Worm (Caenorhabditis elegans): Measurements from ENCODE around the gene Y113G7B.28.

- TF ChIP-seq nhr-11 (tag; optimal IDR thresholded peaks at IDR 0.05) (no peak), Y5F2A.4 (GFP tag; optimal IDR thresholded peaks at IDR 0.05) (no peak), snpc-1.2 (GFP tag; IDR thresholded peaks at IDR 0.05) (no peak), ceh-82 (tag; optimal IDR thresholded peaks at IDR 0.05) (no peak), dve-1 (tag; optimal IDR thresholded peaks at IDR 0.05; ENCODE audit: insufficient read depth) (no peak), nhr-237 (tag; optimal IDR thresholded peaks at IDR 0.05) (no peak)
These were observed at the start of gene Y113G7B.28, which contains the start of gene srh-217 for ce11 chrV:20195451-20196036.

Data from whole organism, L4 larva.